Worm (Caenorhabditis elegans) whole organism, L2 larva: ENCODE data around the gene vab-19.

Experiments used
- F13H6.1 ChIP-seq: sonication (generic microtip); optimal IDR thresholded peaks from 2 replicates; lab custom pipeline; 2016; ENCODE audit warnings: missing genetic modification characterization, missing compliant biosample characterization
- R02D3.7 ChIP-seq: fragments of 150-350 bp; optimal IDR thresholded peaks from 2 replicates; lab custom pipeline; 2014; ENCODE audit warnings: missing biosample characterization, missing genetic modification characterization
- Y55F3AM.14 ChIP-seq: fragments of 200-800 bp; sonication (Bioruptor generic); optimal IDR thresholded peaks from 2 replicates; lab custom pipeline; 2018; ENCODE audit warnings: mild to moderate bottlenecking, missing genetic modification characterization, missing compliant biosample characterization
- ZK546.5 ChIP-seq: sonication (generic microtip); optimal IDR thresholded peaks from 2 replicates; lab custom pipeline; 2017; ENCODE audit warnings: missing biosample characterization, missing genetic modification characterization
- alr-1 ChIP-seq: fragments of 150-350 bp; optimal IDR thresholded peaks from 2 replicates; lab custom pipeline; 2014; ENCODE audit warnings: missing biosample characterization, missing genetic modification characterization
- aly-2 ChIP-seq: fragments of 150-350 bp; optimal IDR thresholded peaks from 2 replicates; lab custom pipeline; 2014; ENCODE audit warnings: missing biosample characterization, missing genetic modification characterization
- ama-1 ChIP-seq: fragments of 150-350 bp; optimal IDR thresholded peaks from 2 replicates; lab custom pipeline; 2018; ENCODE audit warnings: inconsistent platforms
- ceh-16 ChIP-seq: fragments of 150-350 bp; optimal IDR thresholded peaks from 2 replicates; lab custom pipeline; 2014; ENCODE audit warnings: missing biosample characterization, missing genetic modification characterization
- ceh-82 ChIP-seq: fragments of 150-350 bp; optimal IDR thresholded peaks from 2 replicates; lab custom pipeline; 2014; ENCODE audit warnings: missing biosample characterization, missing genetic modification characterization
- crh-2 ChIP-seq: sonication (generic microtip); optimal IDR thresholded peaks from 2 replicates; lab custom pipeline; 2017; ENCODE audit warnings: missing biosample characterization, missing genetic modification characterization
- dmd-4 ChIP-seq: sonication (generic microtip); optimal IDR thresholded peaks from 2 replicates; lab custom pipeline; 2017; ENCODE audit warnings: missing biosample characterization, missing genetic modification characterization
- elt-1 ChIP-seq: fragments of 150-350 bp; optimal IDR thresholded peaks from 2 replicates; lab custom pipeline; 2014; ENCODE audit warnings: missing biosample characterization, missing genetic modification characterization
- elt-3 ChIP-seq: sonication (generic microtip); optimal IDR thresholded peaks from 2 replicates; lab custom pipeline; 2017; ENCODE audit warnings: missing biosample characterization, missing genetic modification characterization
- fos-1 ChIP-seq: fragments of 150-350 bp; optimal IDR thresholded peaks from 2 replicates; lab custom pipeline; 2014; ENCODE audit warnings: missing biosample characterization, missing genetic modification characterization
- gmeb-1 ChIP-seq: fragments of 150-350 bp; optimal IDR thresholded peaks from 2 replicates; lab custom pipeline; 2014; ENCODE audit warnings: missing biosample characterization, missing genetic modification characterization
- lin-11 ChIP-seq: fragments of 150-350 bp; sonication (generic microtip); optimal IDR thresholded peaks from 2 replicates; lab custom pipeline; 2014; ENCODE audit warnings: missing biosample characterization, missing genetic modification characterization, inconsistent platforms, mixed read lengths
- lin-13 ChIP-seq: fragments of 150-350 bp; optimal IDR thresholded peaks from 2 replicates; lab custom pipeline; 2014; ENCODE audit warnings: missing biosample characterization, missing genetic modification reagents, missing genetic modification characterization
- lsy-2 ChIP-seq, 2 experiments: fragments of 150-350 bp in 1 of 2; sonication (generic microtip) in 1 of 2; optimal IDR thresholded peaks; 2 replicates each; lab custom pipeline; 2014 to 2017; ENCODE audit warnings: missing biosample characterization in 2 of 2, missing genetic modification characterization in 2 of 2
- mbf-1 ChIP-seq: sonication (generic microtip); optimal IDR thresholded peaks from 2 replicates; lab custom pipeline; 2017; ENCODE audit warnings: missing biosample characterization, missing genetic modification characterization
- nhr-10 ChIP-seq: sonication (generic microtip); optimal IDR thresholded peaks from 2 replicates; lab custom pipeline; 2017; ENCODE audit warnings: missing biosample characterization, missing genetic modification characterization
- nhr-12 ChIP-seq: fragments of 150-350 bp; optimal IDR thresholded peaks from 2 replicates; lab custom pipeline; 2014; ENCODE audit warnings: missing biosample characterization, missing genetic modification characterization
- nhr-21 ChIP-seq: fragments of 150-350 bp; optimal IDR thresholded peaks from 2 replicates; lab custom pipeline; 2014; ENCODE audit warnings: missing biosample characterization, missing genetic modification characterization
- nhr-23 ChIP-seq: fragments of 150-350 bp; optimal IDR thresholded peaks from 2 replicates; lab custom pipeline; 2014; ENCODE audit warnings: missing biosample characterization, missing genetic modification reagents, missing genetic modification characterization
- nhr-25 ChIP-seq: fragments of 150-350 bp; sonication (generic microtip); optimal IDR thresholded peaks from 3 replicates; lab custom pipeline; 2014; ENCODE audit warnings: missing biosample characterization, missing genetic modification characterization
- nhr-6 ChIP-seq: fragments of 150-350 bp; optimal IDR thresholded peaks from 2 replicates; lab custom pipeline; 2014; ENCODE audit warnings: missing biosample characterization, missing genetic modification characterization
- peb-1 ChIP-seq: fragments of 150-350 bp; optimal IDR thresholded peaks from 2 replicates; lab custom pipeline; 2014; ENCODE audit warnings: missing biosample characterization, missing genetic modification characterization
- sem-4 ChIP-seq: fragments of 150-350 bp; optimal IDR thresholded peaks from 2 replicates; lab custom pipeline; 2014; ENCODE audit warnings: missing biosample characterization, missing genetic modification reagents, missing genetic modification characterization
- sma-3 ChIP-seq: sonication (generic microtip); optimal IDR thresholded peaks from 2 replicates; lab custom pipeline; 2016; ENCODE audit warnings: missing genetic modification reagents, missing genetic modification characterization, missing compliant biosample characterization
- unc-39 ChIP-seq: fragments of 150-350 bp; optimal IDR thresholded peaks from 2 replicates; lab custom pipeline; 2014; ENCODE audit warnings: missing biosample characterization, missing genetic modification characterization
- unc-55 ChIP-seq: fragments of 150-350 bp; sonication (generic microtip); optimal IDR thresholded peaks from 3 replicates; lab custom pipeline; 2014; ENCODE audit warnings: missing biosample characterization, missing genetic modification reagents, missing genetic modification characterization
- unc-62 ChIP-seq: fragments of 150-350 bp; optimal IDR thresholded peaks from 2 replicates; lab custom pipeline; 2014; ENCODE audit warnings: missing biosample characterization, missing genetic modification reagents, missing genetic modification characterization
- ztf-1 ChIP-seq: fragments of 200-800 bp; sonication (Bioruptor generic); conservative IDR thresholded peaks from 2 replicates; pipeline ENCODE4 v1.3.6; 2022; ENCODE audit warnings: missing genetic modification characterization, missing compliant biosample characterization
- ztf-11 ChIP-seq: sonication (generic microtip); optimal IDR thresholded peaks from 2 replicates; lab custom pipeline; 2017; ENCODE audit warnings: missing biosample characterization, missing genetic modification characterization
- ztf-4 ChIP-seq: fragments of 150-350 bp; optimal IDR thresholded peaks from 2 replicates; lab custom pipeline; 2014; ENCODE audit warnings: missing biosample characterization, missing genetic modification characterization

The vab-19 gene

DNA sequence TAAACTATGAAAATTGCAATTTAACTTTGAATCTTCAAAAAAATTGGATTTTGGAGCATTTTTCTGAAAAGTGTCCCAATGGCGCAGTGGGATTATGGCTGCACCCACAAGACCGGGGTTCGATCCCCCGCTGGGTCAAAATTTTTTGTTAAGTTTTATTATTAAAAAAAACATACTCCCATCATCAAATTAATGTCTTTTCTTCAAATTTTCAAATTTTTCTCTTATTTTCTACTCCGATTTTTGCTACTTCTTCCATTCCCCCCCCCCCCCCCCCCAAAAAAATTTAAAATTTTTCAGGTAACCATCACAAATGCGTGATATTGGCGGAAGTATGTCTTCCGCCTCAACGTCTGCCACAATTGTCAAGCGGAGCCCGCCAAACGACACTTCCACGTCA is at the start of gene vab-19:
Gene vab-19, plus strand, starts transcription at position 301 of the 400 bp plus-strand sequence.
- no peak for TF ChIP-seq lsy-2 (tag; optimal IDR thresholded peaks at IDR 0.05; lab: Kevin White, UChicago)
- TF ChIP-seq ztf-11 (tag; lab: Kevin White, UChicago) = no peak
- TF ChIP-seq ztf-4 (tag; lab: Kevin White, UChicago) = no peak
- TF ChIP-seq nhr-10 (tag; lab: Kevin White, UChicago) = no peak
- no peak for TF ChIP-seq fos-1 (tag; lab: Kevin White, UChicago)
- no peak for TF ChIP-seq elt-3 (tag; lab: Kevin White, UChicago)
- TF ChIP-seq nhr-12 (tag; lab: Kevin White, UChicago) = no peak
- no peak for TF ChIP-seq ceh-82 (tag; lab: Kevin White, UChicago)
- no peak for TF ChIP-seq nhr-25 (tag; lab: Kevin White, UChicago)
- TF ChIP-seq ztf-1 (GFP tag; lab: Robert Waterston, UW) = no peak
- no peak for TF ChIP-seq unc-62 (GFP tag; lab: Kevin White, UChicago)
- TF ChIP-seq alr-1 = no peak
- TF ChIP-seq sma-3 = no peak
- TF ChIP-seq ama-1 (lab: Kevin White, UChicago) = no peak
- TF ChIP-seq, all 48 proteins: peak for 0

DNA sequence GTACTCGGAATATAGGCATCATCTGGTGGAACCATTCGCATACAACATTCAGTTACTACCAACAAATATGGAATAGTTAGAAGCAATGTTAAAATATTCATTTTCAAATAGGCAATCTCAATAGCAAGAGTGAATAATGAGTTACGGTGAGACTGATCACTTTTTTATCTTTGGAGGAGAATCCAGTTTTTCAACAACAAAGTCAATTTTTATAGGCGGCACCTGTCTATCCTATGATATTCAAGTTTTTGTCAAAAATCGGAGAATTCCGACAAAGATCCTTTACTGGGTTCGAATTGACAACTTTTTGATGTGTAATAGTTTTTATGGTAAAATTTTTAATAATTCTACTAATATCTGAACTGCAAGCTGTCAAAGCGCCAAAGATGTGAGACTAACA is 49.3 kb upstream of the vab-19 start, which contains the start of gene F16G10.11:
Gene F16G10.11, minus strand, starts transcription at position 101 of the 400 bp plus-strand sequence.
- TF ChIP-seq ztf-11 (tag; lab: Kevin White, UChicago) (no peak), dmd-4 (tag; lab: Kevin White, UChicago) (no peak), R02D3.7 (tag; lab: Kevin White, UChicago) (no peak), unc-39 (no peak), lin-13 (no peak), F13H6.1 (tag; lab: Kevin White, UChicago) (no peak), alr-1 (no peak), Y55F3AM.14 (GFP tag; lab: Kevin White, UChicago) (no peak), ceh-16 (no peak), nhr-23 (tag; lab: Kevin White, UChicago) (no peak), aly-2 (tag; lab: Kevin White, UChicago) (no peak), nhr-6 (no peak), ZK546.5 (tag; lab: Kevin White, UChicago) (no peak), crh-2 (tag; lab: Kevin White, UChicago) (no peak)

DNA sequence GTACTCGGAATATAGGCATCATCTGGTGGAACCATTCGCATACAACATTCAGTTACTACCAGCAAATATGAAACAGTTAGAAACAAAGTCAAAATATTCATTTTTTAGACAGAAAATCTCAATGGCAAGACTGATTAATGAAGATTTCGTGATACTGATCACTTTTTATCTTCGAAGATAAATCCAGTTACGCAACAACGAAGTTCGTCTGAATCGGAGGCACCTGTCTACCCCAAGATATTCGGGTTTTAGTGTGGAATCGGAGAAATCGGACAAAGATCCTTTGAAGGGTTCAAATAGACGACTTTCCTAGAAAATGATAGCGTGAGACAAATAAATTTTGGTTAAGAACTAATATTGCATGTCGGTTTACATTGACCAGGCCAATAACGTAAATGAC is 47.2 kb upstream of the vab-19 start, which contains the start of gene F16G10.13:
Gene F16G10.13, minus strand, starts transcription at position 101 of the 400 bp plus-strand sequence.
- TF ChIP-seq nhr-12 (tag; lab: Kevin White, UChicago) (no peak), unc-55 (no peak), R02D3.7 (tag; lab: Kevin White, UChicago) (no peak), sma-3 (no peak), lin-11 (tag; lab: Kevin White, UChicago) (no peak), ZK546.5 (tag; lab: Kevin White, UChicago) (no peak), fos-1 (tag; lab: Kevin White, UChicago) (no peak), elt-3 (tag; lab: Kevin White, UChicago) (no peak), ama-1 (lab: Kevin White, UChicago) (no peak), sem-4 (tag; lab: Kevin White, UChicago) (no peak), ceh-82 (tag; lab: Kevin White, UChicago) (no peak)
- TF ChIP-seq, all 48 proteins: peak for 0

DNA sequence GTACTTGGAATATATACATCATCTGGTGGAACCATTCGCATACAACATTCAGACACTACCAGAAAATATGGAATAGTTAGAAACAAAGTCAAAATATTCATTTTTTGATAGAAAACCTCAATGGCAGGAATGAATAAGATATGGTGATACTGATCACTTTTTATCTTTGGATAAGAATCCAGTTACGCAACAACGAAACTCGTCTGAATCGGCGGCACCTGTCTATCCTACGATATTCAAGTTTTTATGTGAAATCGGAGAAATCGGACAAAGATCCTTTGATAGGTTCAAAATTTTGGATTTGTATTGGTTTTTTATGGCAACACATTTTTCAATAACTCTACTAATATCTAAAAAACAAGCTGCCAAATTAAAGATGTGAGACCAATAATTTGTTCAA is 44.2 kb upstream of the vab-19 start, which contains the start of gene F16G10.14:
Gene F16G10.14, minus strand, starts transcription at position 101 of the 400 bp plus-strand sequence.
- TF ChIP-seq elt-1 (tag; lab: Kevin White, UChicago) (no peak), nhr-23 (tag; lab: Kevin White, UChicago) (no peak), peb-1 (tag; lab: Kevin White, UChicago) (no peak), sem-4 (tag; lab: Kevin White, UChicago) (no peak), ceh-16 (no peak), gmeb-1 (tag; lab: Kevin White, UChicago) (no peak), mbf-1 (no peak), nhr-25 (tag; lab: Kevin White, UChicago) (no peak), nhr-6 (no peak)

DNA sequence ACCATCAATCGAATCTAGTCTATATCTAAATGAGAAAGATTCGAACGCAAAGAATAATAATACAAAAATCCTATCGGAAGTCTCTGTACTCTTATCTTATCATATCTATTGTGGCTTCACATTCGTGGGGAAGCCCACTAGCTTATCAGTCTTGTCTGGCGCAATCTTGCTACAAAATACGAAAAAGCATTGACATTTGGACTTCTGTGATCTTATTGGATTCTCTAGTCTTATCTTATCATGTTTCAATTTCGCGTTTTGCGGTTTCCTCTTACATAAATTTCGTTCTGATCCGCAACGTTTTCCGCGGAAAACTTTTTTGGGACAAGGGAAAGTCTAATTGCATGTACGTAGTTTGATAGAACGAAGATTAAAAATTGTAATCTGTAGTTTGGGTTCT is 43.3 kb upstream of the vab-19 start:
- TF ChIP-seq aly-2 (tag; lab: Kevin White, UChicago) (no peak), nhr-21 (tag; lab: Kevin White, UChicago) (peak; percentile 77)
